Fruit fly (Drosophila melanogaster) whole organism, prepupa: ENCODE results near the gene CG18662.

Source experiments
- CG10631 ChIP-seq: fragments of 200-800 bp; sonication (Bioruptor generic); optimal IDR thresholded peaks from 2 replicates; lab custom pipeline; 2016; ENCODE audit warnings: missing biosample characterization, missing genetic modification characterization
- CG10669 ChIP-seq: fragments of 200-800 bp; sonication (Bioruptor generic); optimal IDR thresholded peaks from 3 replicates; lab custom pipeline; 2018; ENCODE audit warnings: missing biosample characterization, mild to moderate bottlenecking, missing genetic modification characterization, moderate library complexity
- CG11762 ChIP-seq: fragments of 200-800 bp; sonication (Bioruptor generic); optimal IDR thresholded peaks from 3 replicates; lab custom pipeline; 2016; ENCODE audit warnings: missing biosample characterization, missing genetic modification characterization; ENCODE audit not compliant: insufficient read depth
- CG11902 ChIP-seq: fragments of 200-800 bp; sonication (Bioruptor generic); optimal IDR thresholded peaks from 3 replicates; lab custom pipeline; 2016; ENCODE audit warnings: missing biosample characterization, missing genetic modification characterization
- CG15336 ChIP-seq: fragments of 200-800 bp; sonication (Bioruptor generic); IDR thresholded peaks from 2 replicates; pipeline ENCODE4 v1.3.6; 2022; ENCODE audit warnings: missing biosample characterization, missing genetic modification characterization
- CG1621 ChIP-seq: fragments of 200-800 bp; sonication (Bioruptor generic); optimal IDR thresholded peaks from 3 replicates; lab custom pipeline; 2018; ENCODE audit warnings: missing biosample characterization, mild to moderate bottlenecking, missing genetic modification characterization
- CG16779 ChIP-seq: fragments of 200-800 bp; sonication (Bioruptor generic); optimal IDR thresholded peaks from 3 replicates; lab custom pipeline; 2017; ENCODE audit warnings: missing biosample characterization, mild to moderate bottlenecking, missing genetic modification characterization
- CG3032 ChIP-seq: fragments of 200-800 bp; optimal IDR thresholded peaks from 2 replicates; lab custom pipeline; 2019; ENCODE audit warnings: missing biosample characterization, mild to moderate bottlenecking, missing genetic modification characterization, moderate library complexity
- CG31627 ChIP-seq: fragments of 200-800 bp; sonication (Bioruptor generic); optimal IDR thresholded peaks from 3 replicates; lab custom pipeline; 2016; ENCODE audit warnings: missing biosample characterization, missing genetic modification characterization
- CG32006 ChIP-seq: fragments of 200-800 bp; sonication (Bioruptor generic); optimal IDR thresholded peaks from 3 replicates; lab custom pipeline; 2017; ENCODE audit warnings: missing biosample characterization, mild to moderate bottlenecking, missing genetic modification characterization
- CG34406 ChIP-seq: fragments of 200-800 bp; sonication (Bioruptor generic); optimal IDR thresholded peaks from 3 replicates; lab custom pipeline; 2016; ENCODE audit warnings: missing biosample characterization, missing genetic modification characterization
- CG3919 ChIP-seq: fragments of 200-800 bp; sonication (Bioruptor generic); optimal IDR thresholded peaks from 3 replicates; lab custom pipeline; 2016; ENCODE audit warnings: missing biosample characterization, missing genetic modification characterization
- CG4318 ChIP-seq: fragments of 200-800 bp; sonication (Bioruptor generic); optimal IDR thresholded peaks from 3 replicates; lab custom pipeline; 2017; ENCODE audit warnings: missing biosample characterization, mild to moderate bottlenecking, missing genetic modification characterization
- CG6276 ChIP-seq: fragments of 200-800 bp; sonication (Bioruptor generic); optimal IDR thresholded peaks from 2 replicates; lab custom pipeline; 2017; ENCODE audit warnings: missing biosample characterization, mild to moderate bottlenecking, missing genetic modification characterization
- CG6808 ChIP-seq: fragments of 200-800 bp; sonication (Bioruptor generic); optimal IDR thresholded peaks from 3 replicates; lab custom pipeline; 2017; ENCODE audit warnings: missing biosample characterization, missing genetic modification characterization, mild to moderate bottlenecking, moderate library complexity, missing genetic modification reagents
- CG6854 ChIP-seq: fragments of 200-800 bp; sonication (Bioruptor generic); optimal IDR thresholded peaks from 2 replicates; lab custom pipeline; 2017; ENCODE audit warnings: missing biosample characterization, mild to moderate bottlenecking, missing genetic modification characterization
- CG8319 ChIP-seq: fragments of 200-800 bp; sonication (Bioruptor generic); optimal IDR thresholded peaks from 3 replicates; lab custom pipeline; 2016; ENCODE audit warnings: missing biosample characterization, missing genetic modification characterization
- CG9139 ChIP-seq: fragments of 200-800 bp; sonication (Bioruptor generic); optimal IDR thresholded peaks from 3 replicates; lab custom pipeline; 2017; ENCODE audit warnings: missing biosample characterization, mild to moderate bottlenecking, missing genetic modification characterization
- Eip75B ChIP-seq: fragments of 200-800 bp; sonication (Bioruptor generic); optimal IDR thresholded peaks from 3 replicates; lab custom pipeline; 2016; ENCODE audit warnings: missing biosample characterization, missing genetic modification characterization
- Eip78C ChIP-seq: fragments of 200-800 bp; sonication (Bioruptor generic); peaks from one replicate; lab custom pipeline; 2016; ENCODE audit warnings: missing biosample characterization, missing genetic modification characterization
- Eip93F ChIP-seq: fragments of 200-800 bp; sonication (Bioruptor generic); optimal IDR thresholded peaks from 2 replicates; lab custom pipeline; 2016; ENCODE audit warnings: missing biosample characterization, mild to moderate bottlenecking, missing genetic modification characterization
- Ets21C ChIP-seq: fragments of 200-800 bp; sonication (Bioruptor generic); optimal IDR thresholded peaks from 3 replicates; lab custom pipeline; 2016; ENCODE audit warnings: missing biosample characterization, missing genetic modification characterization
- Ets96B ChIP-seq: fragments of 200-800 bp; optimal IDR thresholded peaks from 2 replicates; lab custom pipeline; 2019; ENCODE audit warnings: missing biosample characterization, mild to moderate bottlenecking, missing genetic modification characterization, moderate library complexity
- Gug ChIP-seq: fragments of 200-800 bp; sonication (Bioruptor generic); IDR thresholded peaks from 2 replicates; pipeline ENCODE4 v1.3.6; 2022; ENCODE audit warnings: missing biosample characterization, missing genetic modification characterization
- Hr38 ChIP-seq: sonication (Bioruptor generic); optimal IDR thresholded peaks from 2 replicates; lab custom pipeline; 2016; ENCODE audit warnings: missing biosample characterization, missing genetic modification characterization
- Hr39 ChIP-seq: fragments of 200-800 bp; sonication (Bioruptor generic); optimal IDR thresholded peaks from 2 replicates; lab custom pipeline; 2016; ENCODE audit warnings: missing biosample characterization, missing genetic modification characterization
- Lpt ChIP-seq: fragments of 200-800 bp; sonication (Bioruptor generic); optimal IDR thresholded peaks from 3 replicates; lab custom pipeline; 2016; ENCODE audit warnings: missing biosample characterization, missing genetic modification characterization
- Met ChIP-seq: fragments of 200-800 bp; sonication (Bioruptor generic); optimal IDR thresholded peaks from 3 replicates; lab custom pipeline; 2016; ENCODE audit warnings: missing biosample characterization, missing genetic modification characterization
- Sox102F ChIP-seq: fragments of 200-800 bp; sonication (Bioruptor generic); optimal IDR thresholded peaks from 2 replicates; lab custom pipeline; 2016; ENCODE audit warnings: missing biosample characterization, mild to moderate bottlenecking, missing genetic modification characterization
- Sox14 ChIP-seq: fragments of 200-800 bp; sonication (Bioruptor generic); optimal IDR thresholded peaks from 3 replicates; lab custom pipeline; 2016; ENCODE audit warnings: missing biosample characterization, missing genetic modification characterization
- Sox15 ChIP-seq: fragments of 200-800 bp; sonication (Bioruptor generic); optimal IDR thresholded peaks from 3 replicates; lab custom pipeline; 2016; ENCODE audit warnings: missing biosample characterization, missing genetic modification characterization
- achi ChIP-seq: fragments of 200-800 bp; sonication (Bioruptor generic); optimal IDR thresholded peaks from 3 replicates; lab custom pipeline; 2016; ENCODE audit warnings: missing biosample characterization, missing genetic modification characterization
- acj6 ChIP-seq: fragments of 200-800 bp; sonication (Bioruptor generic); optimal IDR thresholded peaks from 3 replicates; lab custom pipeline; 2016; ENCODE audit warnings: missing biosample characterization, missing genetic modification characterization
- dac ChIP-seq: fragments of 200-800 bp; sonication (Bioruptor generic); optimal IDR thresholded peaks from 2 replicates; lab custom pipeline; 2017; ENCODE audit warnings: missing biosample characterization, mild to moderate bottlenecking, missing genetic modification characterization
- esn ChIP-seq: fragments of 200-800 bp; sonication (Bioruptor generic); optimal IDR thresholded peaks from 2 replicates; lab custom pipeline; 2016; ENCODE audit warnings: missing biosample characterization, mild to moderate bottlenecking, missing genetic modification characterization, moderate library complexity
- fd59A ChIP-seq: fragments of 200-800 bp; sonication (Bioruptor generic); optimal IDR thresholded peaks from 2 replicates; lab custom pipeline; 2017; ENCODE audit warnings: missing biosample characterization, mild to moderate bottlenecking, missing genetic modification characterization, missing genetic modification reagents
- fd85E ChIP-seq: fragments of 200-800 bp; sonication (Bioruptor generic); optimal IDR thresholded peaks from 3 replicates; lab custom pipeline; 2016; ENCODE audit warnings: missing biosample characterization, missing genetic modification characterization
- fkh ChIP-seq: fragments of 200-800 bp; sonication (Bioruptor generic); optimal IDR thresholded peaks from 3 replicates; lab custom pipeline; 2017; ENCODE audit warnings: missing biosample characterization, mild to moderate bottlenecking, missing genetic modification characterization, moderate library complexity
- lz ChIP-seq: fragments of 200-800 bp; sonication (Bioruptor generic); optimal IDR thresholded peaks from 3 replicates; lab custom pipeline; 2016; ENCODE audit warnings: missing biosample characterization, missing genetic modification characterization
- net ChIP-seq: fragments of 200-800 bp; sonication (Bioruptor generic); optimal IDR thresholded peaks from 3 replicates; lab custom pipeline; 2016; ENCODE audit warnings: missing biosample characterization, missing genetic modification characterization
- salr ChIP-seq, 2 experiments: fragments of 200-800 bp; sonication (Bioruptor generic); optimal IDR thresholded peaks; 3 replicates each; lab custom pipeline; 2016 to 2018; ENCODE audit warnings: missing biosample characterization in 2 of 2, missing genetic modification characterization in 2 of 2, mild to moderate bottlenecking in 1 of 2
- spab ChIP-seq: fragments of 200-800 bp; sonication (Bioruptor generic); optimal IDR thresholded peaks from 2 replicates; lab custom pipeline; 2017; ENCODE audit warnings: missing biosample characterization, mild to moderate bottlenecking, missing genetic modification characterization, missing genetic modification reagents
- ss ChIP-seq, 2 experiments: fragments of 200-800 bp; sonication (Bioruptor generic); optimal IDR thresholded peaks; 2 replicates in 1 of 2; 3 replicates in 1 of 2; lab custom pipeline; 2017 to 2018; ENCODE audit warnings: mild to moderate bottlenecking in 2 of 2, missing biosample characterization in 2 of 2, missing genetic modification characterization in 2 of 2, moderate library complexity in 1 of 2
- svp ChIP-seq: fragments of 200-800 bp; sonication (Bioruptor generic); peaks from one replicate; lab custom pipeline; 2016; ENCODE audit warnings: missing biosample characterization, missing genetic modification characterization
- topi ChIP-seq: fragments of 200-800 bp; sonication (Bioruptor generic); optimal IDR thresholded peaks from 3 replicates; lab custom pipeline; 2016; ENCODE audit warnings: missing biosample characterization, missing genetic modification characterization
- vri ChIP-seq: fragments of 200-800 bp; sonication (Bioruptor generic); optimal IDR thresholded peaks from 3 replicates; lab custom pipeline; 2016; ENCODE audit warnings: missing biosample characterization, mild to moderate bottlenecking, missing genetic modification characterization

The CG18662 gene

DNA sequence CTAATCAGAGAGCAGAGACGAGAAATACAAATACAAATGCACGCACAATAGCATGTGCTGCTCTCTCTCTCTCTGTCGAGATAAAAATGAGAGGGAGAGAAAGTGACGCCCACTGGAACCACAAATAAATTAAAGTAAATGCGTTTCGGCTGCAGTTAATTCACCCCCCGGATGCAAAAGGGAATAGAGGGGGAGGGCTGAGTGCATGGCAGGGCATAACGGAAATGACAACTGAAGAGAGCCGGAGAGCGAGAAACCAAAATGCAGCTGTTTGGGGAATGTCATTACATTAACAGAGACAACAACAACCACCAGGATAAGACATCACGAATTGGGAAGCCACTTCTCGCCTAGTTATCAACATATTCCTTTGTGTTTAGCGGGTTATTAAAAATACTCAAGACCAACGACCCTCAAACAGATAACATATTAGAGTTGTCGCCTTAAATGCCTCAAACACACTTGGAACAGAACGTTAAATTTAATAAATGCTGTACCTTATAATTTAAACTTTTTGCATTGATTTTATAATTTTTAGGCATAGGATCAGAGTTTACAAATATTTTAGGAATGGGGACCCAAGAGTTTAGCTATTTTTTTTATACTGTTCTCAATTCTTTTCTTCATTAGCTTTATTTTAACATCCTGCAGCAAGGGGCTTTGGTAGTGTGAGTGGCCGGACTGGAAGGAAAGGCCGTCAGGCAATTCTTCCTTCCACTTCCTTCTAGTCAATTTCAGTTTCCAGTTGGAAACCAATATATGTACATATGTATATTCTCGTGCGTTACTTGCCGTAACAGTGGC, 30.3 kb upstream of the CG18662 start (continued):
- TF ChIP-seq CG15336 (peak; percentile 18; the same call in 1 of the 2 replicates), CG32006 (peak; percentile 65), Eip75B (GFP tag; lab: Kevin White, UChicago) (peak; percentile 62), Eip78C (peak; percentile 84), Hr39 (GFP tag; lab: Kevin White, UChicago) (peak; percentile 80), Eip93F (GFP tag; lab: Kevin White, UChicago) (peak; percentile 75), CG6808 (GFP tag; lab: Kevin White, UChicago) (peak; percentile 67), ss (GFP tag; optimal IDR thresholded peaks at IDR 0.05; lab: Kevin White, UChicago) (peak; percentile 50 to 58), Sox14 (GFP tag; lab: Kevin White, UChicago) (peak; percentile 78), achi (GFP tag; lab: Kevin White, UChicago) (peak; percentile 63)

DNA sequence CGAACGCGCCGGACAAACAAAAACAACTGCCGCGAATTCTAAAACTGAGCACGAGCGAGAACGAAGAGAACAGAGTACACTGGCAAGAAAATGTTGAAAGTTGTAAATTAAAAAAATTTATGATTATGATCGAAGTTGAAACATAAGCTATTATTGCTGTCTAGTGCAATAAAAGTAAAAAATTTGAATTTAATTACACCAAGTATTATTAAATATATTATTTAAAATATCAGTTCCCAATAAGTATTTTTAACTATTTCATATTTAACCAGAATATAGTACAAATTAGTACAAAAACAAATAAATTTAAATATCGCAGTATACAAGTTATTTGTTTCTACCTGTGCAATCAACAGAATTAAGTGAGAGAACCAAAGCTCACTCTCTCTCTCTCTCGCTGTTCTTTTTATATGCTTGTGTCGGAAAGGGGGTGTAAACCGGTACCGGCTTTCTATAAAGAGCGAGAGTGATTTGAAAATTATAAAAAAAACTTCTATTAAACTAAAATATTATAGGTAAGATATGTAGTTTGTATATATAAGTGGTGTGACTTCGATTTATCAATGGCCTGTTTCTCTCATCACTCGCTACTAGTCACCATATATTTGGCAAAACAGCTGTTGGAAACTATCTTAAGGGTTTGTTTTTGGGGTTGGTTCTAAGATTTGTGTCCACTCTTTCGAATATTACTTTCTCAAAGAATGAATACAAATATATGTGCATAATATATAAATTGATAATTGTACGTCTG, 29.1 kb upstream of the CG18662 start, which contains the start of gene C1GalTA:
Gene C1GalTA (minus strand): TSS at position 33 of the 751 bp plus-strand sequence.
- peak; percentile 100 for TF ChIP-seq CG3032 (tag; lab: Kevin White, UChicago)
- TF ChIP-seq acj6 (GFP tag; lab: Kevin White, UChicago): peak; percentile 96
- peak; percentile 94 for TF ChIP-seq CG6854 (GFP tag; lab: Kevin White, UChicago)
- TF ChIP-seq fd59A (GFP tag; lab: Kevin White, UChicago): peak; percentile 94
- TF ChIP-seq Met (GFP tag; lab: Kevin White, UChicago): peak; percentile 89
- TF ChIP-seq Eip93F (GFP tag; lab: Kevin White, UChicago): peak; percentile 73
- TF ChIP-seq dac: peak; percentile 81
- TF ChIP-seq CG34406: peak; percentile 98
- TF ChIP-seq ss (GFP tag; optimal IDR thresholded peaks at IDR 0.05; lab: Kevin White, UChicago): peak; percentile 98 to 99
- TF ChIP-seq CG8319 (GFP tag; lab: Kevin White, UChicago): peak; percentile 87
- peak; percentile 90 for TF ChIP-seq CG4318 (GFP tag; lab: Kevin White, UChicago)
- TF ChIP-seq CG15336: peak; percentile 98
- peak; percentile 75 for TF ChIP-seq fkh (GFP tag; lab: Kevin White, UChicago)
- TF ChIP-seq net: peak; percentile 92
- peak; percentile 88 for TF ChIP-seq lz (GFP tag; lab: Kevin White, UChicago)
- TF ChIP-seq Eip78C: peak; percentile 98
- TF ChIP-seq CG9139: peak; percentile 97
- TF ChIP-seq CG6276: peak; percentile 96
- TF ChIP-seq CG11902 (GFP tag; lab: Kevin White, UChicago): peak; percentile 82
- TF ChIP-seq CG1621 (tag; lab: Kevin White, UChicago): peak; percentile 90
- TF ChIP-seq CG31627 (GFP tag; lab: Kevin White, UChicago): peak; percentile 80
- peak; percentile 97 for TF ChIP-seq CG3919 (GFP tag; lab: Kevin White, UChicago)
- TF ChIP-seq Gug (GFP tag; lab: Robert Waterston, UW): peak; percentile 96
- TF ChIP-seq topi: peak; percentile 88
- TF ChIP-seq Lpt: peak; percentile 95
- TF ChIP-seq spab (GFP tag; lab: Kevin White, UChicago): peak; percentile 98
- TF ChIP-seq CG11762 (GFP tag; lab: Kevin White, UChicago): peak; percentile 96
- peak; percentile 96 for TF ChIP-seq svp (GFP tag; lab: Kevin White, UChicago)
- peak; percentile 75 for TF ChIP-seq Ets21C (GFP tag; lab: Kevin White, UChicago)
- peak; percentile 77 for TF ChIP-seq fd85E
- peak; percentile 98 for TF ChIP-seq CG10631 (GFP tag; lab: Kevin White, UChicago)
- TF ChIP-seq achi (GFP tag; lab: Kevin White, UChicago): peak; percentile 97
- peak; percentile 77 to 98 for TF ChIP-seq salr (GFP tag; optimal IDR thresholded peaks at IDR 0.05; lab: Kevin White, UChicago)
- peak; percentile 80 for TF ChIP-seq vri (GFP tag; lab: Kevin White, UChicago)
- TF ChIP-seq Ets96B (tag; lab: Kevin White, UChicago): peak; percentile 99
- no peak for TF ChIP-seq Hr38 (GFP tag; lab: Kevin White, UChicago)
- TF ChIP-seq CG10669 (GFP tag; lab: Kevin White, UChicago): peak; percentile 97
- peak; percentile 78 for TF ChIP-seq Sox15 (GFP tag; lab: Kevin White, UChicago)
- TF ChIP-seq Sox102F: peak; percentile 85
- peak; percentile 96 for TF ChIP-seq esn (GFP tag; lab: Kevin White, UChicago)
- TF ChIP-seq CG16779: peak; percentile 96
